Worm (Caenorhabditis elegans) whole organism, late embryonic: Measurements from ENCODE around the gene Y59E9AL.4.
"Not testable (repeated sequence)": the region's sequence is repeated elsewhere in the genome, so short reads cannot be mapped to it uniquely, and the experiment has no call there.

Source experiments
- C08G9.2 ChIP-seq: sonication (generic microtip); optimal IDR thresholded peaks from 2 replicates; lab custom pipeline; 2016; ENCODE audit warnings: mild to moderate bottlenecking, missing genetic modification characterization, moderate library complexity, missing compliant biosample characterization
- C38D4.7 ChIP-seq: fragments of 200-800 bp; sonication (Bioruptor generic); optimal IDR thresholded peaks from 2 replicates; lab custom pipeline; 2018; ENCODE audit warnings: mild to moderate bottlenecking, missing genetic modification characterization, moderate library complexity, missing compliant biosample characterization
- F13H6.1 ChIP-seq: sonication (generic microtip); optimal IDR thresholded peaks from 2 replicates; lab custom pipeline; 2016; ENCODE audit warnings: missing genetic modification characterization, missing compliant biosample characterization
- T23F11.4 ChIP-seq: fragments of 200-800 bp; sonication (Bioruptor generic); optimal IDR thresholded peaks from 2 replicates; lab custom pipeline; 2018; ENCODE audit warnings: mild to moderate bottlenecking, missing genetic modification characterization, missing compliant biosample characterization
- Y22D7AL.16 ChIP-seq: sonication (generic microtip); optimal IDR thresholded peaks from 2 replicates; lab custom pipeline; 2016; ENCODE audit warnings: missing genetic modification characterization, missing compliant biosample characterization
- ahr-1 ChIP-seq: sonication (generic microtip); optimal IDR thresholded peaks from 2 replicates; lab custom pipeline; 2016; ENCODE audit warnings: missing genetic modification characterization, missing compliant biosample characterization
- ceh-14 ChIP-seq: sonication (generic microtip); optimal IDR thresholded peaks from 2 replicates; lab custom pipeline; 2016; ENCODE audit warnings: missing genotype, missing genetic modification characterization, missing compliant biosample characterization
- ceh-18 ChIP-seq: sonication (generic microtip); optimal IDR thresholded peaks from 2 replicates; lab custom pipeline; 2016; ENCODE audit warnings: missing genetic modification characterization, missing compliant biosample characterization
- ceh-2 ChIP-seq: sonication (generic microtip); optimal IDR thresholded peaks from 2 replicates; lab custom pipeline; 2016; ENCODE audit warnings: missing genotype, missing genetic modification characterization, missing compliant biosample characterization
- ceh-22 ChIP-seq: sonication (generic microtip); optimal IDR thresholded peaks from 2 replicates; lab custom pipeline; 2017; ENCODE audit warnings: missing biosample characterization, missing genetic modification characterization
- ceh-30 ChIP-seq: fragments of 150-350 bp; optimal IDR thresholded peaks from 2 replicates; lab custom pipeline; 2014; ENCODE audit warnings: missing biosample characterization, missing genetic modification characterization
- ceh-34 ChIP-seq: sonication (generic microtip); optimal IDR thresholded peaks from 2 replicates; lab custom pipeline; 2016; ENCODE audit warnings: mild to moderate bottlenecking, missing genetic modification characterization, missing compliant biosample characterization
- ceh-45 ChIP-seq: fragments of 200-800 bp; sonication (Bioruptor generic); IDR thresholded peaks from 2 replicates; pipeline ENCODE4 v1.3.6; 2022; ENCODE audit warnings: missing genetic modification reagents, missing genetic modification characterization, missing compliant biosample characterization
- ceh-6 ChIP-seq: fragments of 200-800 bp; sonication (Bioruptor generic); optimal IDR thresholded peaks from 2 replicates; lab custom pipeline; 2018; ENCODE audit warnings: mild to moderate bottlenecking, missing genetic modification characterization, missing compliant biosample characterization
- che-1 ChIP-seq: sonication (generic microtip); optimal IDR thresholded peaks from 2 replicates; lab custom pipeline; 2016; ENCODE audit warnings: mild to moderate bottlenecking, missing genetic modification characterization, missing compliant biosample characterization
- dmd-4 ChIP-seq: sonication (generic microtip); optimal IDR thresholded peaks from 2 replicates; lab custom pipeline; 2016; ENCODE audit warnings: borderline replicate concordance, missing genetic modification characterization, missing compliant biosample characterization
- eyg-1 ChIP-seq: sonication (generic microtip); optimal IDR thresholded peaks from 2 replicates; lab custom pipeline; 2016; ENCODE audit warnings: missing genotype, missing genetic modification characterization, missing compliant biosample characterization
- fkh-10 ChIP-seq: fragments of 150-350 bp; optimal IDR thresholded peaks from 2 replicates; lab custom pipeline; 2014; ENCODE audit warnings: missing biosample characterization, missing genetic modification reagents, missing genetic modification characterization
- gmeb-2 ChIP-seq: sonication (generic microtip); optimal IDR thresholded peaks from 2 replicates; lab custom pipeline; 2016; ENCODE audit warnings: missing genetic modification characterization, inconsistent platforms, missing compliant biosample characterization
- hlh-15 ChIP-seq: sonication (generic microtip); optimal IDR thresholded peaks from 2 replicates; lab custom pipeline; 2016; ENCODE audit warnings: missing genetic modification characterization, missing compliant biosample characterization
- hlh-8 ChIP-seq: sonication (generic microtip); optimal IDR thresholded peaks from 2 replicates; lab custom pipeline; 2016; ENCODE audit warnings: missing genotype, missing genetic modification characterization, missing compliant biosample characterization
- lim-6 ChIP-seq: sonication (generic microtip); optimal IDR thresholded peaks from 2 replicates; lab custom pipeline; 2016; ENCODE audit warnings: missing genetic modification characterization, missing compliant biosample characterization
- lin-11 ChIP-seq: fragments of 200-800 bp; sonication (Bioruptor generic); optimal IDR thresholded peaks from 2 replicates; lab custom pipeline; 2018; ENCODE audit warnings: mild to moderate bottlenecking, missing genetic modification characterization, missing compliant biosample characterization
- madf-2 ChIP-seq: sonication (generic microtip); optimal IDR thresholded peaks from 2 replicates; lab custom pipeline; 2017; ENCODE audit warnings: missing genetic modification characterization, missing compliant biosample characterization
- mec-3 ChIP-seq: sonication (generic microtip); optimal IDR thresholded peaks from 2 replicates; lab custom pipeline; 2016; ENCODE audit warnings: borderline replicate concordance, missing genetic modification characterization, missing compliant biosample characterization
- nhr-11 ChIP-seq: fragments of 150-350 bp; optimal IDR thresholded peaks from 2 replicates; lab custom pipeline; 2014; ENCODE audit warnings: missing biosample characterization, missing genetic modification characterization
- npax-4 ChIP-seq: sonication (generic microtip); optimal IDR thresholded peaks from 2 replicates; lab custom pipeline; 2016; ENCODE audit warnings: missing genetic modification characterization, missing compliant biosample characterization
- pat-9 ChIP-seq: fragments of 200-800 bp; sonication (Bioruptor generic); optimal IDR thresholded peaks from 2 replicates; lab custom pipeline; 2018; ENCODE audit warnings: mild to moderate bottlenecking, missing genetic modification characterization, moderate library complexity, missing compliant biosample characterization
- pax-1 ChIP-seq: fragments of 150-350 bp; optimal IDR thresholded peaks from 2 replicates; lab custom pipeline; 2014; ENCODE audit warnings: missing biosample characterization, missing genetic modification characterization
- pqm-1 ChIP-seq: sonication (generic microtip); optimal IDR thresholded peaks from 2 replicates; lab custom pipeline; 2016; ENCODE audit warnings: missing genetic modification characterization, missing compliant biosample characterization
- pros-1 ChIP-seq: fragments of 150-350 bp; optimal IDR thresholded peaks from 2 replicates; lab custom pipeline; 2014; ENCODE audit warnings: missing biosample characterization, missing genetic modification reagents, missing genetic modification characterization
- ref-2 ChIP-seq: sonication (generic microtip); optimal IDR thresholded peaks from 2 replicates; lab custom pipeline; 2016; ENCODE audit warnings: missing genetic modification characterization, missing compliant biosample characterization
- rnt-1 ChIP-seq: sonication (generic microtip); optimal IDR thresholded peaks from 2 replicates; lab custom pipeline; 2016; ENCODE audit warnings: missing genetic modification characterization, missing compliant biosample characterization
- sdc-2 ChIP-seq: sonication (generic microtip); optimal IDR thresholded peaks from 2 replicates; lab custom pipeline; 2016; ENCODE audit warnings: missing genotype, missing genetic modification characterization, missing compliant biosample characterization
- sox-4 ChIP-seq: sonication (generic microtip); optimal IDR thresholded peaks from 2 replicates; lab custom pipeline; 2017; ENCODE audit warnings: mild to moderate bottlenecking, missing genetic modification characterization, inconsistent platforms, missing compliant biosample characterization
- syd-9 ChIP-seq: sonication (generic microtip); optimal IDR thresholded peaks from 2 replicates; lab custom pipeline; 2016; ENCODE audit warnings: mild to moderate bottlenecking, missing genetic modification characterization, moderate library complexity, missing compliant biosample characterization
- tbx-2 ChIP-seq: sonication (generic microtip); optimal IDR thresholded peaks from 2 replicates; lab custom pipeline; 2016; ENCODE audit warnings: missing genetic modification characterization, missing compliant biosample characterization
- tbx-7 ChIP-seq: sonication (generic microtip); optimal IDR thresholded peaks from 2 replicates; lab custom pipeline; 2016; ENCODE audit warnings: missing genotype, missing genetic modification characterization, missing compliant biosample characterization
- ttx-3 ChIP-seq: sonication (generic microtip); optimal IDR thresholded peaks from 2 replicates; lab custom pipeline; 2016; ENCODE audit warnings: missing genetic modification reagents, missing genetic modification characterization, missing compliant biosample characterization
- unc-42 ChIP-seq: sonication (generic microtip); optimal IDR thresholded peaks from 2 replicates; lab custom pipeline; 2016; ENCODE audit warnings: missing genotype, missing genetic modification characterization, missing compliant biosample characterization
- unc-86 ChIP-seq: sonication (generic microtip); optimal IDR thresholded peaks from 2 replicates; lab custom pipeline; 2016; ENCODE audit warnings: missing genetic modification characterization, missing compliant biosample characterization

Gene Y59E9AL.4

DNA sequence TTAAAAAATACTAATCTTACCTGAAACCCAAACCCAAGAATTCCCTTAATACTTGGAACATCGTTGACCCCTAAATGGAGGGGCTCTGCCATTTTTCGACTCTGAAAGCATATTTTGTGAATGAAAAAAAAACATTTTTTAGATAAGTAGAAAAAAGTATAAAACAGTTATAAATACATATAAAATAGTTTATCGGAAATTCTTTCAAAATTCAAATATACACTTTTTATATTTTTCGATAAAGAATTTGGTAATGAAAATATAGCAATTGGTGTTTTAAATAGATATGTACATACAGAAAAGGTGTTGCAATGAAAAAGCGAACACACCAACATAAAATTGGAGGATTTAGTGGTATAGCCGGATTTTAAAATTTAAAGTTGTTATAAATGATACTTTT is at the start of gene Y59E9AL.4:
Y59E9AL.4 (minus strand) TSS at position 101 of the 400 bp plus-strand sequence.
- TF ChIP-seq gmeb-2 (tag; lab: Kevin White, UChicago) = no peak
- TF ChIP-seq ceh-14 (tag; lab: Kevin White, UChicago) = no peak

DNA sequence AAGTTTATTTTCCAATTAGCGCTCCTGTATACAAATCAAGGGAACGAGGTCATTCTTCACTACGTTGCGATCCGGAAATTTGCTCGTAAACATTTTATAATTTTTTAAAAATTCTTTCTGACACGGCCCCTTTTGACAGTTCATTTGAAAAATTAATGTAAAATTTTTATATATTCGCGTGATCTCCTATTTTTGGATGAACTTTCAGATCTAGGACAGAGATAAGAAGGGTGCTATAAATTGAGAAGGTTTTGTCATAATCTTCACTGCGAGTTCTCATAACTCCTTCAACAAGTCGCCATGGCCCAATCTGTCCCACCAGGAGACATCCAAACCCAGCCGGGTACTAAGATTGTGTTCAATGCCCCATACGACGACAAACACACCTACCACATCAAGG is 45.3 kb upstream of the Y59E9AL.4 start, which contains the start of gene msp-19:
msp-19 (plus strand) TSS at position 301 of the 400 bp plus-strand sequence.
- not testable (repeated sequence) for TF ChIP-seq ceh-30 (tag; lab: Kevin White, UChicago); sox-4 (tag; lab: Kevin White, UChicago); T23F11.4 (GFP tag; lab: Kevin White, UChicago)

ce11 chrIV:5258385-5258784 is 43.4 kb upstream of the Y59E9AL.4 start, which contains the start of gene ttbk-2.1:
TSS of gene ttbk-2.1 (plus strand) at chrIV:5258685.
- not testable (repeated sequence) for TF ChIP-seq ceh-6 (GFP tag; lab: Kevin White, UChicago); ahr-1; madf-2 (tag; lab: Kevin White, UChicago)

DNA sequence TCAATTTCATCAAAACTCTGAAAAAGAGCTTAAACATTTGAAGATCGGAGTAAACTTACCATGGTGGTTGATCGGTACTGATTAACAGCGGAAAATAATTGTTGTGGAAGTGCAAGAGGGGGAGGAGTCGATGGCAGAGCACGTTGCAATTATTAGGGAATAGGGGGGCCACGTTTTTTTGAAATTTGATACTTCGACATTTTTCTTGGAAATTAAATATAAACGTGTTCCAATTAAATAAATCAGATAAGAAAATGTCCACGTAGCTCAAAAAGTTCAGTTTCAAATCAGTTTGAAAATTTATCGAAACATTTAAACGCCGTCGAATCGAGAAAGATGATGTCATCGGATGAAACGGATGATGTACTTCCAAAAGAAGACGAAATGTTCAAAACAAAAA is 41.7 kb upstream of the Y59E9AL.4 start, which contains the start of gene F36H12.9:
F36H12.9 (plus strand) TSS at position 301 of the 400 bp plus-strand sequence.
- not testable (repeated sequence) for TF ChIP-seq T23F11.4 (GFP tag; lab: Kevin White, UChicago); pax-1 (tag; lab: Kevin White, UChicago); syd-9 (tag; lab: Kevin White, UChicago)

- TF ChIP-seq pax-1, npax-4, ttx-3 (tag; lab: Kevin White, UChicago): not testable (repeated sequence)
These were observed 39.7 kb upstream of the Y59E9AL.4 start, which contains the start of gene F36H12.10 for ce11 chrIV:5254678-5255077. TSS of gene F36H12.10 (minus strand) at chrIV:5254778.

ce11 chrIV:5230530-5230929 is 15.5 kb upstream of the Y59E9AL.4 start, which contains the start of gene thn-5:
TSS of gene thn-5 (plus strand) at chrIV:5230830.
- TF ChIP-seq ahr-1 (no peak), F13H6.1 (tag; lab: Kevin White, UChicago) (no peak), lim-6 (tag; lab: Kevin White, UChicago) (no peak), pros-1 (tag; lab: Kevin White, UChicago) (no peak), nhr-11 (tag; lab: Kevin White, UChicago) (no peak), ref-2 (tag; lab: Kevin White, UChicago) (no peak), dmd-4 (tag; lab: Kevin White, UChicago) (no peak), unc-86 (no peak), hlh-15 (tag; lab: Kevin White, UChicago) (no peak), hlh-8 (tag; lab: Kevin White, UChicago) (no peak), pat-9 (tag; lab: Kevin White, UChicago) (no peak), eyg-1 (no peak), ceh-22 (tag; lab: Kevin White, UChicago) (no peak), tbx-2 (tag; lab: Kevin White, UChicago) (no peak), sdc-2 (no peak), C08G9.2 (tag; lab: Kevin White, UChicago) (no peak), unc-42 (no peak), che-1 (tag; lab: Kevin White, UChicago) (no peak)

- no peak for TF ChIP-seq mec-3 (tag; lab: Kevin White, UChicago)
- TF ChIP-seq pqm-1 = no peak
- no peak for TF ChIP-seq ceh-2 (tag; lab: Kevin White, UChicago)
- no peak for TF ChIP-seq ceh-45
- TF ChIP-seq pat-9 (tag; lab: Kevin White, UChicago) = no peak
- no peak for TF ChIP-seq rnt-1 (tag; lab: Kevin White, UChicago)
- TF ChIP-seq T23F11.4 (GFP tag; lab: Kevin White, UChicago) = no peak
- TF ChIP-seq tbx-7 (tag; lab: Kevin White, UChicago) = no peak
- TF ChIP-seq ceh-34 = no peak
- no peak for TF ChIP-seq C38D4.7
- no peak for TF ChIP-seq ceh-18 (tag; lab: Kevin White, UChicago)
- no peak for TF ChIP-seq madf-2 (tag; lab: Kevin White, UChicago)
- no peak for TF ChIP-seq fkh-10 (GFP tag; lab: Kevin White, UChicago)
- TF ChIP-seq lin-11 (tag; lab: Kevin White, UChicago) = no peak
- TF ChIP-seq Y22D7AL.16 (tag; lab: Kevin White, UChicago) = no peak
These were observed 13.6 kb upstream of the Y59E9AL.4 start, which contains the start of gene thn-6 for ce11 chrIV:5228619-5229018. TSS of gene thn-6 (plus strand) at chrIV:5228919.
